Worm (Caenorhabditis elegans) whole organism, L4 larva: ENCODE results near the gene pqm-1.

Experiments
- arid-1 ChIP-seq: fragments of 200-800 bp; sonication (Bioruptor generic); conservative IDR thresholded peaks from 2 replicates; pipeline ENCODE4 v1.3.6; 2022; ENCODE audit warnings: missing genetic modification reagents, missing genetic modification characterization, missing compliant biosample characterization
- ces-1 ChIP-seq: fragments of 150-350 bp; sonication (generic microtip); optimal IDR thresholded peaks from 4 replicates; lab custom pipeline; 2014; ENCODE audit warnings: missing biosample characterization, missing genetic modification reagents, missing genetic modification characterization
- lsy-2 ChIP-seq, 2 experiments: fragments of 150-350 bp in 1 of 2; sonication (generic microtip) in 1 of 2; optimal IDR thresholded peaks; 2 replicates each; lab custom pipeline; 2014 to 2017; ENCODE audit warnings: missing biosample characterization in 2 of 2, missing genetic modification characterization in 2 of 2
- php-3 ChIP-seq: fragments of 200-800 bp; sonication (Bioruptor generic); IDR thresholded peaks from 2 replicates; pipeline ENCODE4 v1.3.6; 2022; ENCODE audit warnings: missing genetic modification reagents, missing genetic modification characterization, missing compliant biosample characterization
- set-16 ChIP-seq: fragments of 200-800 bp; sonication (Bioruptor generic); IDR thresholded peaks from 2 replicates; pipeline ENCODE4 v1.3.6; 2022; ENCODE audit warnings: missing genetic modification reagents, missing genetic modification characterization, missing compliant biosample characterization
- zfp-2 ChIP-seq: sonication (generic microtip); optimal IDR thresholded peaks from 2 replicates; lab custom pipeline; 2016; ENCODE audit warnings: mild to moderate bottlenecking, missing genetic modification characterization, missing compliant biosample characterization
- zip-11 ChIP-seq: fragments of 200-800 bp; sonication (Bioruptor generic); IDR thresholded peaks from 2 replicates; pipeline ENCODE4 v1.3.6; 2022; ENCODE audit warnings: missing genetic modification characterization, missing compliant biosample characterization

ce11 chrII:11112419-11112818 is 40.0 kb downstream of the pqm-1 start, which contains the start of gene mat-2:
- no peak for TF ChIP-seq php-3 (GFP tag; lab: Robert Waterston, UW)
- TF ChIP-seq ces-1 = no peak
- TF ChIP-seq arid-1 = no peak
- TF ChIP-seq lsy-2 (tag; optimal IDR thresholded peaks at IDR 0.05; lab: Kevin White, UChicago) = no peak
- TF ChIP-seq zfp-2 = no peak
- no peak for TF ChIP-seq zip-11 (GFP tag; lab: Robert Waterston, UW)
- no peak for TF ChIP-seq set-16 (GFP tag; lab: Robert Waterston, UW)
